Fruit fly (Drosophila melanogaster) whole organism, embryonic: ENCODE measurements around the gene Sec23.

ENCODE experiments used
- Adf1 ChIP-seq: fragments of 200-800 bp; sonication (Bioruptor generic); IDR thresholded peaks from 2 replicates; pipeline ENCODE4 v1.3.6; 2022; ENCODE audit warnings: missing biosample characterization, missing genetic modification characterization
- Atf-2 ChIP-seq: fragments of 200-800 bp; sonication (Bioruptor generic); optimal IDR thresholded peaks from 2 replicates; lab custom pipeline; 2016; ENCODE audit warnings: missing biosample characterization, missing genetic modification characterization
- Bgb ChIP-seq: fragments of 200-800 bp; sonication (Bioruptor generic); IDR thresholded peaks from 2 replicates; pipeline ENCODE4 v1.3.6; 2022; ENCODE audit warnings: missing biosample characterization, missing genetic modification characterization; ENCODE audit not compliant: partially characterized antibody
- C15 ChIP-seq: fragments of 200-800 bp; sonication (Bioruptor generic); IDR thresholded peaks from 3 replicates; pipeline ENCODE4 v1.3.6; 2022; ENCODE audit warnings: missing biosample characterization, missing genetic modification characterization
- CG10274 ChIP-seq: fragments of 200-800 bp; sonication (Bioruptor generic); optimal IDR thresholded peaks from 3 replicates; lab custom pipeline; 2017; ENCODE audit warnings: missing biosample characterization, mild to moderate bottlenecking, missing genetic modification characterization
- CG11723 ChIP-seq: fragments of 200-800 bp; sonication (Bioruptor generic); optimal IDR thresholded peaks from 2 replicates; lab custom pipeline; 2017; ENCODE audit warnings: missing biosample characterization, mild to moderate bottlenecking, missing genetic modification characterization
- CG12744 ChIP-seq: fragments of 200-800 bp; sonication (Bioruptor generic); optimal IDR thresholded peaks from 2 replicates; lab custom pipeline; 2016; ENCODE audit warnings: missing biosample characterization, missing genetic modification characterization
- CG14014 ChIP-seq: fragments of 200-800 bp; sonication (Bioruptor generic); IDR thresholded peaks from 2 replicates; pipeline ENCODE4 v1.3.6; 2022; ENCODE audit warnings: missing biosample characterization, missing genetic modification characterization
- CG15073 ChIP-seq: fragments of 200-800 bp; sonication (Bioruptor generic); optimal IDR thresholded peaks from 2 replicates; lab custom pipeline; 2016; ENCODE audit warnings: missing biosample characterization, missing genetic modification characterization
- CG15514 ChIP-seq: fragments of 200-800 bp; sonication (Bioruptor generic); optimal IDR thresholded peaks from 3 replicates; lab custom pipeline; 2017; ENCODE audit warnings: missing biosample characterization, missing genetic modification characterization, mild to moderate bottlenecking, moderate library complexity, missing genetic modification reagents
- CG16863 ChIP-seq: fragments of 200-800 bp; sonication (Bioruptor generic); optimal IDR thresholded peaks from 3 replicates; lab custom pipeline; 2016; ENCODE audit warnings: missing biosample characterization, missing genetic modification characterization
- CG18011 ChIP-seq: fragments of 200-800 bp; sonication (Bioruptor generic); optimal IDR thresholded peaks from 2 replicates; lab custom pipeline; 2017; ENCODE audit warnings: missing biosample characterization, missing genetic modification characterization, mild to moderate bottlenecking, moderate library complexity, missing genotype
- CG18476 ChIP-seq: fragments of 200-800 bp; sonication (Bioruptor generic); optimal IDR thresholded peaks from 2 replicates; lab custom pipeline; 2016; ENCODE audit warnings: missing biosample characterization, mild to moderate bottlenecking, missing genetic modification characterization
- CG2116 ChIP-seq: fragments of 200-800 bp; sonication (Bioruptor generic); optimal IDR thresholded peaks from 3 replicates; lab custom pipeline; 2018; ENCODE audit warnings: missing biosample characterization, mild to moderate bottlenecking, missing genetic modification characterization
- CG2129 ChIP-seq: fragments of 200-800 bp; sonication (Bioruptor generic); IDR thresholded peaks from 2 replicates; pipeline ENCODE4 v1.3.6; 2022; ENCODE audit warnings: missing biosample characterization, missing genetic modification characterization; ENCODE audit not compliant: partially characterized antibody
- CG30020 ChIP-seq: fragments of 200-800 bp; optimal IDR thresholded peaks from 2 replicates; lab custom pipeline; 2019; ENCODE audit warnings: missing biosample characterization, mild to moderate bottlenecking, missing genetic modification characterization, moderate library complexity
- CG30403 ChIP-seq: fragments of 200-800 bp; sonication (Bioruptor generic); optimal IDR thresholded peaks from 3 replicates; lab custom pipeline; 2016; ENCODE audit warnings: missing biosample characterization, missing genetic modification characterization
- CG3065 ChIP-seq: fragments of 200-800 bp; sonication (Bioruptor generic); optimal IDR thresholded peaks from 2 replicates; lab custom pipeline; 2016; ENCODE audit warnings: missing biosample characterization, missing genetic modification characterization
- CG31441 ChIP-seq: fragments of 200-800 bp; sonication (Bioruptor generic); IDR thresholded peaks from 2 replicates; pipeline ENCODE4 v1.3.6; 2022; ENCODE audit warnings: missing biosample characterization, missing genetic modification characterization
- CG34422 ChIP-seq: fragments of 200-800 bp; sonication (Bioruptor generic); IDR thresholded peaks from 3 replicates; pipeline ENCODE4 v1.3.6; 2022; ENCODE audit warnings: missing biosample characterization, missing genetic modification characterization
- CG7786 ChIP-seq: fragments of 200-800 bp; sonication (Bioruptor generic); optimal IDR thresholded peaks from 2 replicates; lab custom pipeline; 2016; ENCODE audit warnings: missing biosample characterization, missing genetic modification characterization
- CG8478 ChIP-seq: fragments of >200 bp; optimal IDR thresholded peaks from 2 replicates; lab custom pipeline; 2018
- CHES-1-like ChIP-seq: fragments of 200-800 bp; sonication (Bioruptor generic); optimal IDR thresholded peaks from 2 replicates; lab custom pipeline; 2016; ENCODE audit warnings: missing biosample characterization, missing genetic modification characterization
- CrebB ChIP-seq: fragments of 200-800 bp; sonication (Bioruptor generic); optimal IDR thresholded peaks from 3 replicates; lab custom pipeline; 2018; ENCODE audit warnings: missing biosample characterization, mild to moderate bottlenecking, missing genetic modification characterization
- Dip3 ChIP-seq: fragments of 200-800 bp; sonication (Bioruptor generic); optimal IDR thresholded peaks from 3 replicates; lab custom pipeline; 2016; ENCODE audit warnings: missing biosample characterization, missing genetic modification characterization
- H2.0 ChIP-seq: fragments of 200-800 bp; sonication (Bioruptor generic); IDR thresholded peaks from 2 replicates; pipeline ENCODE4 v1.3.6; 2022; ENCODE audit warnings: missing biosample characterization, missing genetic modification characterization
- HHEX ChIP-seq: fragments of 200-800 bp; sonication (Bioruptor generic); optimal IDR thresholded peaks from 3 replicates; lab custom pipeline; 2017; ENCODE audit warnings: missing biosample characterization, mild to moderate bottlenecking, missing genetic modification characterization, missing genetic modification reagents
- MESR4 ChIP-seq: fragments of 200-800 bp; sonication (Bioruptor generic); optimal IDR thresholded peaks from 2 replicates; lab custom pipeline; 2018; ENCODE audit warnings: missing biosample characterization, mild to moderate bottlenecking, missing genetic modification characterization, moderate library complexity
- NC2β ChIP-seq: fragments of 200-800 bp; sonication (Bioruptor generic); optimal IDR thresholded peaks from 2 replicates; lab custom pipeline; 2016; ENCODE audit warnings: missing biosample characterization, missing genetic modification characterization
- NK7.1 ChIP-seq: fragments of 200-800 bp; sonication (Bioruptor generic); optimal IDR thresholded peaks from 3 replicates; lab custom pipeline; 2016; ENCODE audit warnings: missing biosample characterization, missing genetic modification characterization
- NfI ChIP-seq: fragments of 200-800 bp; sonication (Bioruptor generic); optimal IDR thresholded peaks from 3 replicates; lab custom pipeline; 2018; ENCODE audit warnings: missing biosample characterization, mild to moderate bottlenecking, missing genetic modification characterization, moderate library complexity
- Scr ChIP-seq: fragments of 200-800 bp; sonication (Bioruptor generic); IDR thresholded peaks from 2 replicates; pipeline ENCODE4 v1.3.6; 2022; ENCODE audit warnings: missing biosample characterization, missing genetic modification characterization; ENCODE audit not compliant: partially characterized antibody
- Sox102F ChIP-seq: fragments of 200-800 bp; sonication (Bioruptor generic); optimal IDR thresholded peaks from 2 replicates; lab custom pipeline; 2018; ENCODE audit warnings: missing biosample characterization, mild to moderate bottlenecking, missing genetic modification characterization, moderate library complexity
- Xrp1 ChIP-seq: fragments of 200-800 bp; sonication (Bioruptor generic); IDR thresholded peaks from 2 replicates; pipeline ENCODE4 v1.3.6; 2022; ENCODE audit warnings: missing biosample characterization, missing genetic modification characterization
- ac ChIP-seq: fragments of 200-800 bp; sonication (Bioruptor generic); optimal IDR thresholded peaks from 3 replicates; lab custom pipeline; 2017; ENCODE audit warnings: missing biosample characterization, mild to moderate bottlenecking, missing genetic modification characterization
- ap ChIP-seq: fragments of 200-800 bp; sonication (Bioruptor generic); IDR thresholded peaks from 2 replicates; pipeline ENCODE4 v1.3.6; 2022; ENCODE audit warnings: missing biosample characterization, missing genetic modification characterization
- corto ChIP-seq: fragments of 200-800 bp; sonication (Bioruptor generic); optimal IDR thresholded peaks from 2 replicates; lab custom pipeline; 2016; ENCODE audit warnings: missing biosample characterization, mild to moderate bottlenecking, missing genetic modification characterization, moderate library complexity
- dmrt99B ChIP-seq: fragments of 200-800 bp; sonication (Bioruptor generic); optimal IDR thresholded peaks from 2 replicates; lab custom pipeline; 2018; ENCODE audit warnings: missing biosample characterization, mild to moderate bottlenecking, missing genetic modification characterization, moderate library complexity
- fd102C ChIP-seq: fragments of 200-800 bp; sonication (Bioruptor generic); optimal IDR thresholded peaks from 2 replicates; lab custom pipeline; 2018; ENCODE audit warnings: missing biosample characterization, mild to moderate bottlenecking, missing genetic modification characterization, moderate library complexity
- ham ChIP-seq: fragments of 200-800 bp; sonication (Bioruptor generic); IDR thresholded peaks from 2 replicates; pipeline ENCODE4 v1.3.6; 2022; ENCODE audit warnings: missing biosample characterization, missing genetic modification characterization
- lilli ChIP-seq: fragments of 200-800 bp; sonication (Bioruptor generic); optimal IDR thresholded peaks from 3 replicates; lab custom pipeline; 2016; ENCODE audit warnings: missing biosample characterization, missing genetic modification characterization
- luna ChIP-seq: fragments of 200-800 bp; sonication (Bioruptor generic); optimal IDR thresholded peaks from 2 replicates; lab custom pipeline; 2016; ENCODE audit warnings: missing biosample characterization, missing genetic modification characterization
- nerfin-2 ChIP-seq: fragments of 200-800 bp; sonication (Bioruptor generic); IDR thresholded peaks from 2 replicates; pipeline ENCODE4 v1.3.6; 2022; ENCODE audit warnings: missing biosample characterization, missing genetic modification characterization; ENCODE audit not compliant: partially characterized antibody
- peb ChIP-seq: fragments of 200-800 bp; sonication (Bioruptor generic); IDR thresholded peaks from 2 replicates; pipeline ENCODE4 v1.3.6; 2022; ENCODE audit warnings: missing biosample characterization, missing genetic modification characterization
- repo ChIP-seq: fragments of 200-800 bp; sonication (Bioruptor generic); optimal IDR thresholded peaks from 2 replicates; lab custom pipeline; 2016; ENCODE audit warnings: missing biosample characterization, missing genetic modification characterization
- slou ChIP-seq: fragments of 200-800 bp; sonication (Bioruptor generic); optimal IDR thresholded peaks from 3 replicates; lab custom pipeline; 2016; ENCODE audit warnings: missing biosample characterization, missing genetic modification characterization
- sna ChIP-seq: fragments of 200-800 bp; sonication (Bioruptor generic); IDR thresholded peaks from 2 replicates; pipeline ENCODE4 v1.3.6; 2022; ENCODE audit warnings: missing biosample characterization, missing genetic modification characterization; ENCODE audit not compliant: partially characterized antibody
- wdn ChIP-seq: fragments of 200-800 bp; sonication (Bioruptor generic); IDR thresholded peaks from 2 replicates; pipeline ENCODE4 v1.3.6; 2022; ENCODE audit warnings: missing biosample characterization, missing genetic modification characterization
- zf30C ChIP-seq: fragments of 200-800 bp; sonication (Bioruptor generic); optimal IDR thresholded peaks from 3 replicates; lab custom pipeline; 2018; ENCODE audit warnings: missing biosample characterization, mild to moderate bottlenecking, missing genetic modification characterization
- zfh1 ChIP-seq: fragments of 200-800 bp; sonication (Bioruptor generic); IDR thresholded peaks from 3 replicates; pipeline ENCODE4 v1.3.6; 2022; ENCODE audit warnings: missing biosample characterization, missing genetic modification characterization

Gene Sec23

DNA sequence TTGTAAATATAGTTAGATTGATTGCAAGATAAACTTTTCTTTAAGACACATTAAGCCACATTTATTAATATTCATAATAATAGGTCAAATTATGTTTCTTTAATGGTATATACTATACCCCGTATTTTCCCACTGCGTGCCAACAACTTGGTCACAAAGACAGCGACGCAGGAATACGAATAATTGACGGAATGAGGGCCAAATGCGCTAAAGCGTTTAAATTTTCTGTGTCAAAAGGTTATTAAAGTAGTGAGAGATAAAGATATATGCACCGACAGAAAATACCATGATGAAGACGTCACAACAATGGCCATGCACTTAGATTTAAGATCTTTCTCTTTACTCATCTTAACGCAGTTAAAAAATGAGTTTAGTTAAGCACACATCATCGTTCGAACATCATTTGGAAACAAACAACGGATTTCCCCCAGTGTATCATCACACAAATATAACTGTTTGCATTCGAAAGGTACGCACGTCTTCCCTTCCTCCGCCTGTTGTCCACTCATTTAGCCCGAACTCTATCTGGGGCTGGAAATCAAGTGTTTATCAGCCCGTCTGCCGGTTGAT lies 28.4 kb upstream of the Sec23 start (continued):
- TF ChIP-seq wdn (GFP tag; lab: Robert Waterston, UW), result peak; percentile 30; the same call in 1 of the 2 replicates
- TF ChIP-seq HHEX (GFP tag; lab: Kevin White, UChicago), result peak; percentile 69
- peak; percentile 63; the same call in 2 of the 3 replicates for TF ChIP-seq CG34422 (GFP tag; lab: Robert Waterston, UW)
- no peak for TF ChIP-seq Bgb
- TF ChIP-seq CG31441 (GFP tag; lab: Robert Waterston, UW), result peak; percentile 79
- peak; percentile 62 for TF ChIP-seq NC2β
- peak; percentile 84 for TF ChIP-seq dmrt99B (tag; lab: Kevin White, UChicago)
- no peak for TF ChIP-seq Scr (GFP tag; lab: Robert Waterston, UW)
- TF ChIP-seq CG3065, result no peak
- peak; percentile 61 for TF ChIP-seq CG16863 (GFP tag; lab: Kevin White, UChicago)
- peak; percentile 63 for TF ChIP-seq lilli (GFP tag; lab: Kevin White, UChicago)
- peak; percentile 50 for TF ChIP-seq Atf-2 (GFP tag; lab: Kevin White, UChicago)
- peak; percentile 8 for TF ChIP-seq CG15073 (GFP tag; lab: Kevin White, UChicago)
- TF ChIP-seq ham (GFP tag; lab: Robert Waterston, UW), result no peak
- peak; percentile 35 for TF ChIP-seq CG18476
- peak; percentile 21 for TF ChIP-seq luna
- TF ChIP-seq CG30020 (tag; lab: Kevin White, UChicago), result peak; percentile 17
- peak; percentile 70 for TF ChIP-seq CG7786 (GFP tag; lab: Kevin White, UChicago)
- no peak for TF ChIP-seq CrebB (tag; lab: Kevin White, UChicago)
- TF ChIP-seq H2.0 (GFP tag; lab: Robert Waterston, UW), result peak; percentile 68
- peak; percentile 59 for TF ChIP-seq Xrp1
- no peak for TF ChIP-seq fd102C (GFP tag; lab: Kevin White, UChicago)
- TF ChIP-seq Adf1, result no peak
- peak; percentile 34 for TF ChIP-seq zf30C (GFP tag; lab: Kevin White, UChicago)
- peak; percentile 43; the same call in 1 of the 2 replicates for TF ChIP-seq CG14014 (GFP tag; lab: Robert Waterston, UW)
- peak; percentile 19 for TF ChIP-seq CG2116 (GFP tag; lab: Kevin White, UChicago)
- no peak for TF ChIP-seq CG2129
- TF ChIP-seq CG12744 (GFP tag; lab: Kevin White, UChicago), result no peak
- peak; percentile 48 for TF ChIP-seq CG11723 (GFP tag; lab: Kevin White, UChicago)
- TF ChIP-seq ap (GFP tag; lab: Robert Waterston, UW), result peak; percentile 53
- peak; percentile 74 for TF ChIP-seq zfh1 (GFP tag; lab: Robert Waterston, UW)
- no peak for TF ChIP-seq sna (GFP tag; lab: Robert Waterston, UW)
- TF ChIP-seq Sox102F, result peak; percentile 73
- peak; percentile 30 for TF ChIP-seq CG10274 (GFP tag; lab: Kevin White, UChicago)
- no peak for TF ChIP-seq CG8478 (lab: Kevin White, UChicago)
- TF ChIP-seq NfI (GFP tag; lab: Kevin White, UChicago), result peak; percentile 56
- peak; percentile 41 for TF ChIP-seq slou (GFP tag; lab: Kevin White, UChicago)
- TF ChIP-seq CHES-1-like (GFP tag; lab: Kevin White, UChicago), result peak; percentile 46
- no peak for TF ChIP-seq ac (GFP tag; lab: Kevin White, UChicago)
- peak; percentile 17; the same call in 1 of the 3 replicates for TF ChIP-seq C15
- peak; percentile 41 for TF ChIP-seq Dip3
- no peak for TF ChIP-seq NK7.1 (GFP tag; lab: Kevin White, UChicago)
- TF ChIP-seq MESR4 (GFP tag; lab: Kevin White, UChicago), result no peak
- peak; percentile 46 for TF ChIP-seq repo
- no peak for TF ChIP-seq nerfin-2 (GFP tag; lab: Robert Waterston, UW)
- peak; percentile 37 for TF ChIP-seq CG15514 (GFP tag; lab: Kevin White, UChicago)
- no peak for TF ChIP-seq CG18011 (GFP tag; lab: Kevin White, UChicago)
- TF ChIP-seq CG30403 (GFP tag; lab: Kevin White, UChicago), result peak; percentile 75
- 0 out of 2 replicates have a peak, but pooled peaks have one; percentile 35 for TF ChIP-seq peb (GFP tag; lab: Robert Waterston, UW)
- TF ChIP-seq corto, result peak; percentile 32
